Worm (Caenorhabditis elegans): ENCODE results near the gene gna-1.

Gene gna-1

ce11 chrV:10313953-10314352, 6.0 kb downstream of the gna-1 start, which contains the start of gene gcy-6:
Gene gcy-6 (minus strand): TSS chrV:10314053.
- TF ChIP-seq pha-4 (tag; optimal IDR thresholded peaks at IDR 0.05) (no peak), sptf-1 (tag; optimal IDR thresholded peaks at IDR 0.05) (no peak), lsy-2 (tag; optimal IDR thresholded peaks at IDR 0.05) (no peak), hlh-1 (tag; optimal IDR thresholded peaks at IDR 0.05) (no peak), nhr-28 (tag; optimal IDR thresholded peaks at IDR 0.05) (no peak)

- no peak for TF ChIP-seq tbx-8 (GFP tag; optimal IDR thresholded peaks at IDR 0.05)
Measured at ce11 chrV:10307283-10307682, 12.7 kb downstream of the gna-1 start, which contains the start of gene che-12. Gene che-12 (minus strand): TSS chrV:10307383.

- TF ChIP-seq zip-8 (tag; optimal IDR thresholded peaks at IDR 0.05) (no peak), ces-1 (GFP tag; optimal IDR thresholded peaks at IDR 0.05) (no peak), nhr-76 (tag; optimal IDR thresholded peaks at IDR 0.05) (no peak), ceh-39 (tag; optimal IDR thresholded peaks at IDR 0.05) (no peak), drap-1 (GFP tag; optimal IDR thresholded peaks at IDR 0.05) (no peak), lin-32 (GFP tag; optimal IDR thresholded peaks at IDR 0.05) (no peak), ceh-43 (GFP tag; optimal IDR thresholded peaks at IDR 0.05) (no peak), ham-2 (GFP tag; optimal IDR thresholded peaks at IDR 0.05) (no peak), ztf-11 (tag; optimal IDR thresholded peaks at IDR 0.05) (no peak)
Measured at ce11 chrV:10297099-10297498, 22.9 kb downstream of the gna-1 start, which contains the start of gene B0024.4. Gene B0024.4 (plus strand): TSS chrV:10297399.

ce11 chrV:10294549-10294948, 25.4 kb downstream of the gna-1 start, which contains the start of gene col-150:
Gene col-150 (minus strand): TSS chrV:10294649.
- TF ChIP-seq mep-1 (tag; optimal IDR thresholded peaks at IDR 0.05) (no peak), ztf-11 (tag; optimal IDR thresholded peaks at IDR 0.05) (no peak), hlh-1 (tag; optimal IDR thresholded peaks at IDR 0.05) (no peak), unc-62 (GFP tag; optimal IDR thresholded peaks at IDR 0.05) (no peak), unc-39 (tag; optimal IDR thresholded peaks at IDR 0.05) (no peak), nhr-2 (tag; optimal IDR thresholded peaks at IDR 0.05) (no peak), nhr-76 (tag; optimal IDR thresholded peaks at IDR 0.05) (no peak), elt-3 (tag; optimal IDR thresholded peaks at IDR 0.05) (no peak), blmp-1 (tag; optimal IDR thresholded peaks at IDR 0.05) (no peak), drap-1 (GFP tag; optimal IDR thresholded peaks at IDR 0.05) (no peak), flh-1 (GFP tag; optimal IDR thresholded peaks at IDR 0.05) (no peak), sem-2 (GFP tag; optimal IDR thresholded peaks at IDR 0.05) (no peak), nhr-237 (tag; optimal IDR thresholded peaks at IDR 0.05) (no peak), ceh-43 (GFP tag; optimal IDR thresholded peaks at IDR 0.05) (no peak), nhr-12 (tag; optimal IDR thresholded peaks at IDR 0.05) (no peak), snpc-4 (tag; optimal IDR thresholded peaks at IDR 0.05) (no peak), zip-8 (tag; optimal IDR thresholded peaks at IDR 0.05) (no peak), sptf-1 (tag; optimal IDR thresholded peaks at IDR 0.05) (no peak), tbx-8 (GFP tag; optimal IDR thresholded peaks at IDR 0.05) (no peak)

ce11 chrV:10292819-10293357, 27.1 kb downstream of the gna-1 start, which contains the start of gene col-149:
Gene col-149 (minus strand): TSS chrV:10292869.
- no peak for TF ChIP-seq ceh-43 (GFP tag; optimal IDR thresholded peaks at IDR 0.05)
- TF ChIP-seq ztf-11 (tag; optimal IDR thresholded peaks at IDR 0.05) = no peak
- no peak for TF ChIP-seq elt-3 (tag; optimal IDR thresholded peaks at IDR 0.05)
- no peak for TF ChIP-seq pha-4 (tag; optimal IDR thresholded peaks at IDR 0.05)
- TF ChIP-seq unc-62 (GFP tag; optimal IDR thresholded peaks at IDR 0.05) = no peak
- TF ChIP-seq nhr-12 (tag; optimal IDR thresholded peaks at IDR 0.05) = no peak
- TF ChIP-seq ceh-83 (GFP tag; optimal IDR thresholded peaks at IDR 0.05) = no peak
- TF ChIP-seq sem-2 (GFP tag; optimal IDR thresholded peaks at IDR 0.05) = no peak
- no peak for TF ChIP-seq flh-1 (GFP tag; optimal IDR thresholded peaks at IDR 0.05)
- TF ChIP-seq cnd-1 (tag; optimal IDR thresholded peaks at IDR 0.05) = no peak
- no peak for TF ChIP-seq lsy-2 (tag; optimal IDR thresholded peaks at IDR 0.05)
- TF ChIP-seq blmp-1 (tag; optimal IDR thresholded peaks at IDR 0.05) = no peak
- TF ChIP-seq mep-1 (tag; optimal IDR thresholded peaks at IDR 0.05) = no peak
- TF ChIP-seq snpc-4 (tag; optimal IDR thresholded peaks at IDR 0.05) = no peak
- no peak for TF ChIP-seq tbx-8 (GFP tag; optimal IDR thresholded peaks at IDR 0.05)
- no peak for TF ChIP-seq mls-2 (tag; optimal IDR thresholded peaks at IDR 0.05)
- no peak for TF ChIP-seq nhr-76 (tag; optimal IDR thresholded peaks at IDR 0.05)
- no peak for TF ChIP-seq ces-1 (GFP tag; optimal IDR thresholded peaks at IDR 0.05)

- no peak for TF ChIP-seq ceh-39 (tag; optimal IDR thresholded peaks at IDR 0.05)
- TF ChIP-seq ceh-83 (GFP tag; optimal IDR thresholded peaks at IDR 0.05) = no peak
- no peak for TF ChIP-seq unc-120 (tag; optimal IDR thresholded peaks at IDR 0.05; ENCODE audit: poor library complexity, severe bottlenecking)
- TF ChIP-seq nhr-237 (tag; optimal IDR thresholded peaks at IDR 0.05) = no peak
- TF ChIP-seq M03D4.4 (tag; optimal IDR thresholded peaks at IDR 0.05) = no peak
- TF ChIP-seq ztf-11 (tag; optimal IDR thresholded peaks at IDR 0.05) = no peak
Measured at ce11 chrV:10291848-10292247, 28.1 kb downstream of the gna-1 start.
